Fruit fly (Drosophila melanogaster): ENCODE data around the gene Pgant5.

The Pgant5 gene

DNA sequence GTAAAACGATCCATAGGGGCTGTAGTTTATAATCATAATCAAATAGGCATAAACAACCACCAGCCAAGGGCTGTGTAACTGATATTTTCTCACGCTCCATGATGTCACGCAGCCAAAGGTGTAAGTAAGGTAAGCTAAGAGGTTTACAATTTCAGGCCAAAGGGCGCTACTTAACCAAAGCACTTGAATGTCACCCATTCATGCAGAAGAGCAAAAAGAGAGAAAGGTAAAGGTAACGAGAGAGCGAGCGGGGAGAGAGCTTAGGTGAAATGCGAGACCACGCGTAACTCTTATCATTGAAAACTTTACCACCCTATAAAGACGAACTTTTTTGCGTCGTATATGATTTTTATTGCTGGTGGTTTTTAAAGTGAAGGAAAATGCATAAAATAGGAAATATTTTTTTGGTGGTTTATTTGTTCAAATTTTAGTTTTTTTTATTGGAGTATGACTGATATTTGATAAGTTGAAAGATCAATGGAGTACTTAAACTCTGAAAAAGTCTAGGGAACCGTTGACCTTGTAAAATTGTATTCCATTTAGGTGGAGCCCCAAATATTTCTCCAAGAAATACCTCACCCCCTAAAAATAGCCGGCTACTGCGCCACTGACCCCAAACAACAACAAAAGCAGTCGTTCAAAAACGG lies 14.4 kb upstream of the Pgant5 start (continued):
- peak; percentile 86 for TF ChIP-seq CG3407 (GFP tag; optimal IDR thresholded peaks at IDR 0.05)
- no peak for TF ChIP-seq br (optimal IDR thresholded peaks at IDR 0.05)
- peak; percentile 96 for TF ChIP-seq al (GFP tag; IDR thresholded peaks at IDR 0.05)
- TF ChIP-seq tio (GFP tag; optimal IDR thresholded peaks at IDR 0.05), result peak; percentile 98
- TF ChIP-seq Sox100B (GFP tag; optimal IDR thresholded peaks at IDR 0.05), result peak; percentile 93
- no peak for TF ChIP-seq Sry-β (GFP tag; optimal IDR thresholded peaks at IDR 0.05)
- TF ChIP-seq CG14710 (tag; optimal IDR thresholded peaks at IDR 0.05), result peak; percentile 86
- TF ChIP-seq odd (GFP tag; optimal IDR thresholded peaks at IDR 0.05), result peak; percentile 91
- TF ChIP-seq tup (GFP tag; optimal IDR thresholded peaks at IDR 0.05), result peak; percentile 90
- TF ChIP-seq Sin3A (optimal IDR thresholded peaks at IDR 0.05), result no peak
- peak; percentile 81 for TF ChIP-seq MBD-R2 (GFP tag; IDR thresholded peaks at IDR 0.05)
- TF ChIP-seq Ptx1 (GFP tag; IDR thresholded peaks at IDR 0.05), result peak; percentile 97
- peak; percentile 96 for TF ChIP-seq cato (GFP tag; optimal IDR thresholded peaks at IDR 0.05; ENCODE audit: borderline replicate concordance)
- TF ChIP-seq CG2678 (tag; optimal IDR thresholded peaks at IDR 0.05), result peak; percentile 97
- TF ChIP-seq CG33557 (GFP tag; optimal IDR thresholded peaks at IDR 0.05), result peak; percentile 41
- peak; percentile 72 for TF ChIP-seq CG7928 (GFP tag; optimal IDR thresholded peaks at IDR 0.05)
- TF ChIP-seq vfl (GFP tag; optimal IDR thresholded peaks at IDR 0.05), result peak; percentile 97
- TF ChIP-seq crol (GFP tag; IDR thresholded peaks at IDR 0.05), result 0 out of 2 replicates have a peak, but pooled peaks have one; percentile 13
- TF ChIP-seq CG11247 (GFP tag; IDR thresholded peaks at IDR 0.05), result peak; percentile 93
- no peak for TF ChIP-seq knrl (GFP tag; IDR thresholded peaks at IDR 0.05; ENCODE audit: partially characterized antibody)
- peak; percentile 93 for TF ChIP-seq CG4282 (GFP tag; optimal IDR thresholded peaks at IDR 0.05)
- TF ChIP-seq CG10321 (GFP tag; IDR thresholded peaks at IDR 0.05), result peak; percentile 72
- TF ChIP-seq CG10462 (GFP tag; optimal IDR thresholded peaks at IDR 0.05), result peak; percentile 91
- TF ChIP-seq prd (optimal IDR thresholded peaks at IDR 0.05), result no peak
- TF ChIP-seq prd (GFP tag; IDR thresholded peaks at IDR 0.05), result peak; percentile 96
- peak; percentile 95 for TF ChIP-seq CG4617 (GFP tag; optimal IDR thresholded peaks at IDR 0.05; ENCODE audit: borderline replicate concordance)
- peak; percentile 90 for TF ChIP-seq CG18011 (GFP tag; optimal IDR thresholded peaks at IDR 0.05)
- peak; percentile 95 for TF ChIP-seq CG32532 (GFP tag; IDR thresholded peaks at IDR 0.05)
- peak; percentile 95 for TF ChIP-seq grau (tag; optimal IDR thresholded peaks at IDR 0.05)
- peak; percentile 91 for TF ChIP-seq CG12104 (GFP tag; optimal IDR thresholded peaks at IDR 0.05)
- peak; percentile 89 for TF ChIP-seq CG13123 (GFP tag; optimal IDR thresholded peaks at IDR 0.05)
- peak; percentile 93 for TF ChIP-seq pb (GFP tag; optimal IDR thresholded peaks at IDR 0.05)
- peak; percentile 88 for TF ChIP-seq ab (GFP tag; optimal IDR thresholded peaks at IDR 0.05)
- TF ChIP-seq CG18476 (GFP tag; optimal IDR thresholded peaks at IDR 0.05), result peak; percentile 88
- peak; percentile 93 for TF ChIP-seq jing (GFP tag; optimal IDR thresholded peaks at IDR 0.05)
- TF ChIP-seq CG12942 (GFP tag; optimal IDR thresholded peaks at IDR 0.05), result peak; percentile 96
- TF ChIP-seq CG16779 (GFP tag; IDR thresholded peaks at IDR 0.05), result peak; percentile 95
- peak; percentile 79 for TF ChIP-seq CG3838 (GFP tag; optimal IDR thresholded peaks at IDR 0.05)
- peak; percentile 91; the same call in 2 of the 3 replicates for TF ChIP-seq CG3726 (GFP tag; IDR thresholded peaks at IDR 0.05)
- peak; percentile 94 for TF ChIP-seq Rx (GFP tag; IDR thresholded peaks at IDR 0.05)
- TF ChIP-seq CG3163 (GFP tag; optimal IDR thresholded peaks at IDR 0.05), result peak; percentile 89
- TF ChIP-seq NfI (GFP tag; optimal IDR thresholded peaks at IDR 0.05), result peak; percentile 94
- TF ChIP-seq H2.0 (GFP tag; IDR thresholded peaks at IDR 0.05), result peak; percentile 88
- peak; percentile 93 for TF ChIP-seq Bdp1 (GFP tag; optimal IDR thresholded peaks at IDR 0.05)
- TF ChIP-seq bigmax (GFP tag; optimal IDR thresholded peaks at IDR 0.05), result no peak
- TF ChIP-seq CG3281 (GFP tag; optimal IDR thresholded peaks at IDR 0.05), result peak; percentile 95
- TF ChIP-seq usp (GFP tag; optimal IDR thresholded peaks at IDR 0.05), result no peak
- no peak for TF ChIP-seq CG13287 (GFP tag; IDR thresholded peaks at IDR 0.05; ENCODE audit: partially characterized antibody)
- TF ChIP-seq sr (GFP tag; IDR thresholded peaks at IDR 0.05), result peak; percentile 71
- TF ChIP-seq CG12391 (tag; optimal IDR thresholded peaks at IDR 0.05), result peak; percentile 96
- no peak for TF ChIP-seq wek (GFP tag; optimal IDR thresholded peaks at IDR 0.05)
